Worm (Caenorhabditis elegans) whole organism, L4 larva: ENCODE measurements around the gene C17C3.5.
A peak's percentile ranks its signal among the peaks of the same experiment; 100 is the strongest.

Source experiments
- F10B5.3 ChIP-seq: sonication (generic microtip); optimal IDR thresholded peaks from 2 replicates; lab custom pipeline; 2016; ENCODE audit warnings: mild to moderate bottlenecking, missing genetic modification characterization, missing compliant biosample characterization
- Y75B8A.6 ChIP-seq: fragments of 200-800 bp; sonication (Bioruptor generic); IDR thresholded peaks from 2 replicates; pipeline ENCODE4 v1.3.6; 2022; ENCODE audit warnings: missing genetic modification reagents, missing genetic modification characterization, missing compliant biosample characterization
- ZK546.5 ChIP-seq, 2 experiments: sonication (generic microtip); optimal IDR thresholded peaks; 2 replicates each; lab custom pipeline; 2017; ENCODE audit warnings: missing biosample characterization in 2 of 2, missing genetic modification characterization in 2 of 2
- aly-2 ChIP-seq: sonication (generic microtip); optimal IDR thresholded peaks from 2 replicates; lab custom pipeline; 2018; ENCODE audit warnings: missing biosample characterization, missing genetic modification characterization
- ama-1 ChIP-seq: fragments of 150-350 bp; optimal IDR thresholded peaks from 2 replicates; lab custom pipeline; 2014; ENCODE audit warnings: inconsistent platforms, mixed read lengths
- attf-4 ChIP-seq: sonication (generic microtip); optimal IDR thresholded peaks from 3 replicates; lab custom pipeline; 2017; ENCODE audit warnings: missing biosample characterization, missing genetic modification characterization
- ceh-44 ChIP-seq: fragments of 200-800 bp; sonication (Bioruptor generic); IDR thresholded peaks from 2 replicates; pipeline ENCODE4 v1.3.6; 2022; ENCODE audit warnings: missing genetic modification reagents, missing genetic modification characterization, missing compliant biosample characterization
- ceh-62 ChIP-seq: sonication (generic microtip); optimal IDR thresholded peaks from 2 replicates; lab custom pipeline; 2017; ENCODE audit warnings: missing biosample characterization, missing genetic modification characterization
- ctbp-1 ChIP-seq: fragments of 200-800 bp; sonication (Bioruptor generic); IDR thresholded peaks from 2 replicates; pipeline ENCODE4 v1.3.6; 2022; ENCODE audit warnings: missing genetic modification reagents, missing genetic modification characterization, missing compliant biosample characterization
- daf-16 ChIP-seq, 3 experiments: sonication (generic microtip); optimal IDR thresholded peaks; 2 replicates each; lab custom pipeline; 2016 to 2017; ENCODE audit warnings: missing genetic modification characterization in 3 of 3, missing genetic modification reagents in 3 of 3, mild to moderate bottlenecking in 2 of 3, missing compliant biosample characterization in 2 of 3, missing biosample characterization in 1 of 3, moderate library complexity in 1 of 3
- dmd-8 ChIP-seq: fragments of 200-800 bp; sonication (Bioruptor generic); IDR thresholded peaks from 2 replicates; pipeline ENCODE4 v1.3.6; 2022; ENCODE audit warnings: missing genetic modification characterization, missing compliant biosample characterization
- dpl-1 ChIP-seq: fragments of 150-350 bp; optimal IDR thresholded peaks from 2 replicates; lab custom pipeline; 2014; ENCODE audit warnings: missing biosample characterization, missing genetic modification reagents, missing genetic modification characterization
- dve-1 ChIP-seq: sonication (generic microtip); optimal IDR thresholded peaks from 2 replicates; lab custom pipeline; 2017; ENCODE audit warnings: antibody characterized with exemption, mild to moderate bottlenecking, missing genetic modification characterization, missing compliant biosample characterization; ENCODE audit not compliant: insufficient read depth
- egl-27 ChIP-seq: sonication (generic microtip); optimal IDR thresholded peaks from 3 replicates; lab custom pipeline; 2017; ENCODE audit warnings: missing biosample characterization, missing genetic modification reagents, missing genetic modification characterization
- egl-43 ChIP-seq: fragments of 200-800 bp; sonication (Bioruptor generic); IDR thresholded peaks from 2 replicates; pipeline ENCODE4 v1.3.6; 2022; ENCODE audit warnings: missing genetic modification reagents, missing genetic modification characterization, missing compliant biosample characterization
- fkh-10 ChIP-seq: fragments of 150-350 bp; optimal IDR thresholded peaks from 2 replicates; lab custom pipeline; 2014; ENCODE audit warnings: missing biosample characterization, missing genetic modification reagents, missing genetic modification characterization
- fos-1 ChIP-seq: fragments of 150-350 bp; optimal IDR thresholded peaks from 2 replicates; lab custom pipeline; 2014; ENCODE audit warnings: missing biosample characterization, missing genetic modification characterization
- gei-8 ChIP-seq: fragments of 200-800 bp; sonication (Bioruptor generic); optimal IDR thresholded peaks from 2 replicates; lab custom pipeline; 2018; ENCODE audit warnings: mild to moderate bottlenecking, missing genetic modification characterization, missing compliant biosample characterization
- hif-1 ChIP-seq, 2 experiments: sonication (generic microtip); optimal IDR thresholded peaks; 2 replicates each; lab custom pipeline; 2016 to 2017; ENCODE audit warnings: missing compliant biosample characterization in 2 of 2, missing genetic modification characterization in 2 of 2, missing genetic modification reagents in 2 of 2, missing genotype in 2 of 2, mild to moderate bottlenecking in 1 of 2
- hlh-11 ChIP-seq: fragments of 200-800 bp; sonication (Bioruptor generic); optimal IDR thresholded peaks from 2 replicates; lab custom pipeline; 2018; ENCODE audit warnings: mild to moderate bottlenecking, missing genetic modification characterization, missing compliant biosample characterization
- hmg-1.1 ChIP-seq: fragments of 200-800 bp; sonication (Bioruptor generic); IDR thresholded peaks from 2 replicates; pipeline ENCODE4 v1.3.6; 2022; ENCODE audit warnings: missing genetic modification reagents, missing genetic modification characterization, missing compliant biosample characterization
- lin-13 ChIP-seq: fragments of 150-350 bp; optimal IDR thresholded peaks from 2 replicates; lab custom pipeline; 2014; ENCODE audit warnings: missing biosample characterization, missing genetic modification reagents, missing genetic modification characterization
- lin-15B ChIP-seq: fragments of 150-350 bp; sonication (generic microtip); optimal IDR thresholded peaks from 3 replicates; lab custom pipeline; 2014; ENCODE audit warnings: missing biosample characterization, missing genetic modification characterization
- lin-38 ChIP-seq: fragments of 200-800 bp; sonication (Bioruptor generic); IDR thresholded peaks from 2 replicates; pipeline ENCODE4 v1.3.6; 2022; ENCODE audit warnings: missing genetic modification reagents, missing genetic modification characterization, missing compliant biosample characterization
- lir-3 ChIP-seq: sonication (generic microtip); optimal IDR thresholded peaks from 2 replicates; lab custom pipeline; 2016; ENCODE audit warnings: mild to moderate bottlenecking, missing genetic modification characterization, missing compliant biosample characterization
- lsy-2 ChIP-seq, 2 experiments: fragments of 150-350 bp in 1 of 2; sonication (generic microtip) in 1 of 2; optimal IDR thresholded peaks; 2 replicates each; lab custom pipeline; 2014 to 2017; ENCODE audit warnings: missing biosample characterization in 2 of 2, missing genetic modification characterization in 2 of 2
- mdt-29 ChIP-seq: fragments of 200-800 bp; sonication (Bioruptor generic); IDR thresholded peaks from 2 replicates; pipeline ENCODE4 v1.3.6; 2022; ENCODE audit warnings: missing genetic modification reagents, missing genetic modification characterization, missing compliant biosample characterization
- mes-2 ChIP-seq: sonication (generic microtip); optimal IDR thresholded peaks from 2 replicates; lab custom pipeline; 2016; ENCODE audit warnings: missing genotype, mild to moderate bottlenecking, missing genetic modification characterization, missing compliant biosample characterization; ENCODE audit not compliant: poor library complexity, severe bottlenecking
- mxl-3 ChIP-seq: fragments of 200-800 bp; sonication (Bioruptor generic); optimal IDR thresholded peaks from 2 replicates; lab custom pipeline; 2018; ENCODE audit warnings: mild to moderate bottlenecking, missing genetic modification characterization, missing compliant biosample characterization
- nhr-10 ChIP-seq: fragments of 150-350 bp; optimal IDR thresholded peaks from 2 replicates; lab custom pipeline; 2014; ENCODE audit warnings: missing biosample characterization, missing genetic modification characterization
- nhr-11 ChIP-seq: fragments of 150-350 bp; optimal IDR thresholded peaks from 2 replicates; lab custom pipeline; 2014; ENCODE audit warnings: missing biosample characterization, missing genetic modification characterization
- nhr-25 ChIP-seq: sonication (generic microtip); optimal IDR thresholded peaks from 2 replicates; lab custom pipeline; 2017; ENCODE audit warnings: missing genetic modification characterization, mild to moderate bottlenecking, missing compliant biosample characterization, antibody characterized with exemption, moderate library complexity, borderline replicate concordance; ENCODE audit not compliant: insufficient read depth
- nhr-28 ChIP-seq: fragments of 150-350 bp; optimal IDR thresholded peaks from 2 replicates; lab custom pipeline; 2014; ENCODE audit warnings: missing biosample characterization, missing genetic modification characterization
- nhr-42 ChIP-seq: fragments of 200-800 bp; sonication (Bioruptor generic); IDR thresholded peaks from 2 replicates; pipeline ENCODE4 v1.3.6; 2022; ENCODE audit warnings: missing genetic modification characterization, missing compliant biosample characterization
- nhr-48 ChIP-seq: sonication (generic microtip); optimal IDR thresholded peaks from 2 replicates; lab custom pipeline; 2016; ENCODE audit warnings: mild to moderate bottlenecking, missing genetic modification characterization, missing compliant biosample characterization
- nhr-76 ChIP-seq: fragments of 150-350 bp; optimal IDR thresholded peaks from 2 replicates; lab custom pipeline; 2014; ENCODE audit warnings: missing biosample characterization, missing genetic modification characterization
- pha-4 ChIP-seq, 2 experiments: fragments of 150-350 bp in 1 of 2; fragments of 200-800 bp in 1 of 2; sonication (Bioruptor generic) in 1 of 2; IDR thresholded peaks in 1 of 2; optimal IDR thresholded peaks in 1 of 2; 2 replicates each; pipeline versions ENCODE4 v1.3.6 to Lab custom; 2014 to 2022; ENCODE audit warnings: missing genetic modification characterization in 2 of 2, missing genetic modification reagents in 2 of 2, missing biosample characterization in 1 of 2, missing compliant biosample characterization in 1 of 2
- pqm-1 ChIP-seq: sonication (generic microtip); optimal IDR thresholded peaks from 2 replicates; lab custom pipeline; 2017; ENCODE audit warnings: missing biosample characterization, missing genetic modification characterization
- tag-97 ChIP-seq: fragments of 200-800 bp; sonication (Bioruptor generic); IDR thresholded peaks from 2 replicates; pipeline ENCODE4 v1.3.6; 2022; ENCODE audit warnings: missing genetic modification characterization, missing compliant biosample characterization
- tra-1 ChIP-seq: fragments of 200-800 bp; sonication (Bioruptor generic); IDR thresholded peaks from 2 replicates; pipeline ENCODE4 v1.3.6; 2022; ENCODE audit warnings: missing genetic modification reagents, missing genetic modification characterization, missing compliant biosample characterization
- unc-39 ChIP-seq: sonication (generic microtip); optimal IDR thresholded peaks from 2 replicates; lab custom pipeline; 2017; ENCODE audit warnings: missing biosample characterization, missing genetic modification characterization
- zfp-3 ChIP-seq: fragments of 200-800 bp; sonication (Bioruptor generic); conservative IDR thresholded peaks from 2 replicates; pipeline ENCODE4 v1.3.6; 2022; ENCODE audit warnings: missing genetic modification reagents, missing genetic modification characterization, missing compliant biosample characterization
- ztf-11 ChIP-seq: fragments of 150-350 bp; optimal IDR thresholded peaks from 2 replicates; lab custom pipeline; 2014; ENCODE audit warnings: missing biosample characterization, missing genetic modification characterization

Gene C17C3.5

DNA sequence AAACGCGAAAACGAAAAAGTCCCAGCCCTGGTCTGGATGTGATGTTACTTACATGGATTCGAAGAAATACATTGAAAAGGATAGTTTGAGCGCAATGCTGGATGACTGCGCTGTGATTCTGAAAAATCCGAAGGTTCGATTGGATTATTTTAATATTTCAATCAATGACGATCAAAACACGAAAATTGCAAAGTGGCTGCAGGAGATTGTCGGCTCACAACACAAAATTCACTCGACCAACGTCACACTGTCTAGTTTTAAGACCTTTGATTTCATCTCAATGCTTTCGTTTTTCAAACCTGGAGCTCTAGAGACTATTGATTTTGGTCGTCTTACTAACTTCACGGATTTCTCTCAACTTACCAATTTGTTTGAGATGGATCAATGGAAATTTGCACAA lies at the start of gene C17C3.5:
TSS of gene C17C3.5 (plus strand) at position 301 of the 400 bp plus-strand sequence.
- TF ChIP-seq fos-1 (tag; lab: Kevin White, UChicago) (no peak), lin-13 (GFP tag; lab: Kevin White, UChicago) (no peak), nhr-10 (no peak), nhr-42 (GFP tag; lab: Robert Waterston, UW) (no peak), ztf-11 (tag; lab: Kevin White, UChicago) (no peak), ceh-62 (tag; lab: Kevin White, UChicago) (no peak), nhr-28 (tag; lab: Kevin White, UChicago) (no peak), dve-1 (tag; lab: Kevin White, UChicago) (no peak), mxl-3 (no peak), nhr-48 (tag; lab: Kevin White, UChicago) (no peak), fkh-10 (GFP tag; lab: Kevin White, UChicago) (no peak), gei-8 (GFP tag; lab: Kevin White, UChicago) (no peak), tra-1 (GFP tag; lab: Robert Waterston, UW) (no peak), F10B5.3 (tag; lab: Kevin White, UChicago) (no peak), dpl-1 (GFP tag; lab: Kevin White, UChicago) (no peak), lin-38 (GFP tag; lab: Robert Waterston, UW) (no peak), mdt-29 (no peak), nhr-11 (tag; lab: Kevin White, UChicago) (no peak), egl-43 (GFP tag; lab: Robert Waterston, UW) (no peak), lin-15B (no peak)

DNA sequence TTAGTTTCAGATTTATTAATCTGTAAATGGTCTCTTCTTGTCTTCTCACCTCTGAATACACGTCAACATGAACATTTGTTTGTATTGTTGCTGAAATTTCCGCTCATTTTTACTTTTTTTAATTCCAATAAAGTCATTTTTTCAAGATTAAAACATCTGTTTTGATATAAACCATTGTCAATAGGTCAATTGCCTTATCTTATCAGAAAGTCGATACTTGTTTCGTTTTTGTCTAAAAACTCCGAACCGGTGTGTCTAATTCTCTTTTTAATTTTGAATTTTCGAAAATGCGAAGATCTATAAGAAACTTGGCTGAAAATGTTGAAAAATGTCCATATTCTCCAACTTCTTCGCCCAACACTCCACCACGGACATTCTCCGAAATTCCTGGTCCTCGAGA lies 47.9 kb upstream of the C17C3.5 start, which contains the start of gene cyp-44A1:
TSS of gene cyp-44A1 (plus strand) at position 285 of the 400 bp plus-strand sequence.
- TF ChIP-seq pqm-1 (tag; lab: Kevin White, UChicago) (peak; percentile 3), daf-16 (GFP tag; optimal IDR thresholded peaks at IDR 0.05; lab: Kevin White, UChicago) (no peak), daf-16 (tag; optimal IDR thresholded peaks at IDR 0.05; lab: Kevin White, UChicago) (peak; percentile 78), ama-1 (lab: Kevin White, UChicago) (no peak), egl-43 (GFP tag; lab: Robert Waterston, UW) (no peak), attf-4 (tag; lab: Kevin White, UChicago) (no peak)

DNA sequence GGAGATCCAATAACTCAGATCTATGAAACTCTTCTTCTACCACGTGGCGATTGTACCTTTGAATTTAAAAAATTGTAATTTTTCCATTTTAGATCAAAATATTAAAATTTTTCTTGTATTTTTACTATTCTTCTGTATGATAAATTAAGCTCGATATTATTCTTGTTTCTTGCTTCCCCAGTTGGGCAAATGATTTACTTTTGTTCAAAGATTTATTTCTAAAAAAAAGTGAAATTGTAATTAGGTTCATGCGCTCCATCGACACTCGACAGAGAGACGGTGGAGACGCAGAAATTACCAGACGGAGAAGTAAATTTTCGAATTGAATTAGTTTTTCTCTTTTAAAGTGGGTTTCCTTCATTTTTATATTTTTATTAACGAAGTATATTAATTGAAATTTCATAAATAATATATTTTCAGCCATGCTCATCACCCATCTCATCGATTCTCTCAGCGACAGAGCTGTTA lies 45.8 kb upstream of the C17C3.5 start, which contains the start of gene npp-24:
TSS of gene npp-24 (plus strand) at position 51 of the 468 bp plus-strand sequence.
- TF ChIP-seq dmd-8: no peak
- peak; percentile 42 for TF ChIP-seq mes-2 (tag; lab: Kevin White, UChicago)

DNA sequence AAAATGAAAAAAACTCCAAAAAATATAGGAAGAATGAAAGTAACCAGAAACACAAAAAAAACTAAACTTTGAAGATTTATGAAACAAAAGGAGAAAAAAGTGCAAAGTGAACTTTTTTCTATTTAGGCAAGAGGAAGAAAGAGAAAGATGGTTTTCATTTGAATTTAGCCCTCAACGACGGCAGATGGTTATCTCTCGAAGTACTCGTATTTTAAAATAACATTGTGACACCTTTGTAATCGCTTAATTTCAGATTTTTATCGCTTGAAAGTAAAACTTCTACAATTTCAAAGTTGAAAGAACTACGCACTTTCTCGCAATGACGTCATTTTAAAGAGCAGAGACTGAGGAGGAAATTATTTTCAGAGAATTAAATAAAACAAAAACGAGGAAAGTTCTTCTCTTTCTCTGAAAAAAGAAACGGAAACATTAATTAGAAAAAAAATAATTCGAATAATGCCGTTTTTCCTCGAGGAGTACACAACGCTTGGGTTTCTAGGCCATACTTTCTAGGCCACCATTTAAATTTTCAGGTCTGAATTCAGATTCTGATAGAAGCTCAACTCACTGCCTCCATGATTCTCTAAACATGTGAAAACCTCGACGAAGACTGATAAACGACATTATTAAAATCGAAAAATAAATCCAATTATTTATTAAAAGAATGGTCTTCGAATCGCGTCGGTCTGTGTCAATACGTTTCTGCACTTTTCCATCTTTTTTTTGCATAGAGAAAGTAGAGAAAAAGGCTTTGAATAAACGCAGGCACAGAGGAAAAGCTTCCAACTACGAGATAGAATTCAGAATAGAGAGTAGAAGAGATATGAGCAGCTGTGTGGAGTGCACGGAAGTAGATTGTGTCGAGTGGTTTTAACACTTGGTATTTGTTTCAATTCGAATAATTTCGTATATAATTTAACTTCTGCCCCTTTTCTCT lies 39.9 kb upstream of the C17C3.5 start:
- no peak for TF ChIP-seq F10B5.3 (tag; lab: Kevin White, UChicago)
- TF ChIP-seq aly-2: no peak
- no peak for TF ChIP-seq lin-15B
- no peak for TF ChIP-seq ztf-11 (tag; lab: Kevin White, UChicago)
- no peak for TF ChIP-seq ctbp-1 (GFP tag; lab: Robert Waterston, UW)
- TF ChIP-seq nhr-25 (tag; lab: Kevin White, UChicago): no peak
- no peak for TF ChIP-seq egl-27
- TF ChIP-seq Y75B8A.6 (GFP tag; lab: Robert Waterston, UW): no peak
- no peak for TF ChIP-seq ZK546.5 (tag; optimal IDR thresholded peaks at IDR 0.05; lab: Kevin White, UChicago)
- no peak for TF ChIP-seq attf-4 (tag; lab: Kevin White, UChicago)
- no peak for TF ChIP-seq hlh-11 (tag; lab: Kevin White, UChicago)
- TF ChIP-seq tag-97 (GFP tag; lab: Robert Waterston, UW): no peak
- TF ChIP-seq pha-4 (GFP tag; IDR thresholded peaks at IDR 0.05; lab: Robert Waterston, UW): no peak
- no peak for TF ChIP-seq pha-4 (tag; optimal IDR thresholded peaks at IDR 0.05; lab: Kevin White, UChicago)
- TF ChIP-seq lsy-2 (tag; optimal IDR thresholded peaks at IDR 0.05; lab: Kevin White, UChicago): peak in 1 of 2 experiments; percentile 13
- TF ChIP-seq hmg-1.1: no peak
- no peak for TF ChIP-seq nhr-76 (tag; lab: Kevin White, UChicago)
- TF ChIP-seq zfp-3 (GFP tag; lab: Robert Waterston, UW): no peak
- TF ChIP-seq hif-1 (tag; optimal IDR thresholded peaks at IDR 0.05; lab: Kevin White, UChicago): peak in 1 of 2 experiments; percentile 28
- no peak for TF ChIP-seq unc-39 (tag; lab: Kevin White, UChicago)
- no peak for TF ChIP-seq lir-3 (tag; lab: Kevin White, UChicago)
- no peak for TF ChIP-seq ceh-44 (GFP tag; lab: Robert Waterston, UW)
